Fruit fly (Drosophila melanogaster): ENCODE data around the gene CG18178.
A peak's percentile ranks its signal among the peaks of the same experiment; 100 is the strongest.

CG18178 gene

DNA sequence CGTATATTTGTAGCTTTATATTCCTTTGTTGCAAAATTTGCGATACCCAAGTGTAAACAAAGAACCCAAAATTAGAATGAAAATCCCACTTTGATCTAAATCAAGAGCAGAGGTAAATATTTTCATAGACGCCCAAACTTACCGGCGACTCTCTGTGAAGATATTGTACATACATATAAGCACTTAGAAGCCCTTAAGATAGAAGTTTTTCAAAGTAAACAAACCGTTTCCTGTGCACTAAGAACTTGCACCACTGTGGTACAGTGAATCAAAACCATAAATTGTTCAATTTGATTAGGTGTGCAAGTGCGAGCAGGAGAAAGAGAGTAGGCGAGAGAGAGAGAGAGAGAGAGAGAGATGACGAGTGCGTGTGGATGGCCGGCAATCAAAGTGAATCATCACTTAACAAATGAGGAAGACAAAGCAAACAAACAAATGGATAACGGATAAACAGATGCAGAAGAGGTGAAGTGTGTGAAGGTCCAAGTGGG, 40.9 kb downstream of the CG18178 start (continued):
- peak in 1 of 2 experiments; percentile 54 for TF ChIP-seq eve (GFP tag; optimal IDR thresholded peaks at IDR 0.05)
- TF ChIP-seq CG6791 (GFP tag; IDR thresholded peaks at IDR 0.05; ENCODE audit: partially characterized antibody) = 0 out of 3 replicates have a peak, but pooled peaks have one; percentile 40
- TF ChIP-seq schlank (tag; optimal IDR thresholded peaks at IDR 0.05) = no peak
- TF ChIP-seq crol (GFP tag; IDR thresholded peaks at IDR 0.05) = no peak; the same call in 1 of the 2 replicates
- TF ChIP-seq nerfin-1 (tag; optimal IDR thresholded peaks at IDR 0.05) = peak; percentile 9
- TF ChIP-seq CG1233 (GFP tag; optimal IDR thresholded peaks at IDR 0.05) = peak; percentile 26
- TF ChIP-seq CG4282 (GFP tag; optimal IDR thresholded peaks at IDR 0.05) = peak; percentile 53
- no peak for TF ChIP-seq CG7786 (GFP tag; optimal IDR thresholded peaks at IDR 0.05)
- peak; percentile 4 for TF ChIP-seq zen (tag; optimal IDR thresholded peaks at IDR 0.05)
- TF ChIP-seq nom (GFP tag; optimal IDR thresholded peaks at IDR 0.05) = peak; percentile 19
- peak; percentile 14 for TF ChIP-seq gro (GFP tag; optimal IDR thresholded peaks at IDR 0.05)
- no peak for TF ChIP-seq yki (optimal IDR thresholded peaks at IDR 0.05)
- no peak for TF ChIP-seq CG4360 (GFP tag; IDR thresholded peaks at IDR 0.05)
- peak; percentile 29 for TF ChIP-seq CG8924 (tag; optimal IDR thresholded peaks at IDR 0.05)
- TF ChIP-seq gem (tag; optimal IDR thresholded peaks at IDR 0.05) = peak; percentile 18
- no peak for TF ChIP-seq ro (GFP tag; IDR thresholded peaks at IDR 0.05)
- peak in 1 of 2 experiments; percentile 54 for TF ChIP-seq Eip74EF (GFP tag; optimal IDR thresholded peaks at IDR 0.05)
- peak; percentile 22 for TF ChIP-seq CG33557 (GFP tag; optimal IDR thresholded peaks at IDR 0.05)
- peak; percentile 39; the same call in 1 of the 3 replicates for TF ChIP-seq CG34224 (GFP tag; IDR thresholded peaks at IDR 0.05; ENCODE audit: partially characterized antibody)
- TF ChIP-seq NfI (GFP tag; optimal IDR thresholded peaks at IDR 0.05) = peak; percentile 3
- no peak for TF ChIP-seq nerfin-2 (GFP tag; IDR thresholded peaks at IDR 0.05; ENCODE audit: partially characterized antibody)
- no peak for TF ChIP-seq slbo (GFP tag; IDR thresholded peaks at IDR 0.05)
- peak; percentile 33; the same call in 1 of the 2 replicates for TF ChIP-seq Xrp1 (GFP tag; IDR thresholded peaks at IDR 0.05)
- TF ChIP-seq bsh (GFP tag; optimal IDR thresholded peaks at IDR 0.05) = peak; percentile 4 to 14
- TF ChIP-seq z (GFP tag; IDR thresholded peaks at IDR 0.05) = 0 out of 3 replicates have a peak, but pooled peaks have one; percentile 57
- peak; percentile 13 for TF ChIP-seq Asciz (GFP tag; optimal IDR thresholded peaks at IDR 0.05)
- peak; percentile 10 for TF ChIP-seq Hsf (GFP tag; optimal IDR thresholded peaks at IDR 0.05)
- peak; percentile 68 for TF ChIP-seq CG8388 (GFP tag; optimal IDR thresholded peaks at IDR 0.05)
- peak; percentile 8 for TF ChIP-seq Ssrp (tag; optimal IDR thresholded peaks at IDR 0.05)
- no peak for TF ChIP-seq hb (GFP tag; IDR thresholded peaks at IDR 0.05; ENCODE audit: partially characterized antibody)
- peak; percentile 35 for TF ChIP-seq CG18262 (tag; optimal IDR thresholded peaks at IDR 0.05)
- TF ChIP-seq grau (tag; optimal IDR thresholded peaks at IDR 0.05) = peak; percentile 85
- no peak for TF ChIP-seq CG7987 (GFP tag; optimal IDR thresholded peaks at IDR 0.05)
- TF ChIP-seq H15 (GFP tag; IDR thresholded peaks at IDR 0.05) = no peak
- TF ChIP-seq CG17361 (GFP tag; IDR thresholded peaks at IDR 0.05) = 0 out of 3 replicates have a peak, but pooled peaks have one; percentile 35
- TF ChIP-seq CG4424 (GFP tag; optimal IDR thresholded peaks at IDR 0.05) = no peak
- TF ChIP-seq CG14014 (GFP tag; IDR thresholded peaks at IDR 0.05) = no peak
- TF ChIP-seq CG12391 (tag; optimal IDR thresholded peaks at IDR 0.05) = peak; percentile 6
- no peak for TF ChIP-seq rib (GFP tag; IDR thresholded peaks at IDR 0.05)
- peak; percentile 3 for TF ChIP-seq Antp (GFP tag; optimal IDR thresholded peaks at IDR 0.05)
- TF ChIP-seq psq (GFP tag; optimal IDR thresholded peaks at IDR 0.05) = peak; percentile 3
- TF ChIP-seq Sox100B (GFP tag; optimal IDR thresholded peaks at IDR 0.05) = peak; percentile 14
- no peak for TF ChIP-seq BEAF-32 (GFP tag; optimal IDR thresholded peaks at IDR 0.05)
- TF ChIP-seq CG17829 (tag; optimal IDR thresholded peaks at IDR 0.05) = no peak
- TF ChIP-seq sr (GFP tag; IDR thresholded peaks at IDR 0.05) = no peak
- peak; percentile 3; the same call in 1 of the 2 replicates for TF ChIP-seq Ada2b (GFP tag; IDR thresholded peaks at IDR 0.05)
- TF ChIP-seq gcm (GFP tag; optimal IDR thresholded peaks at IDR 0.05) = peak; percentile 21
- peak; percentile 24 for TF ChIP-seq kni (GFP tag; optimal IDR thresholded peaks at IDR 0.05)
- TF ChIP-seq slp2 (GFP tag; optimal IDR thresholded peaks at IDR 0.05) = no peak

Measured in whole organism, embryonic.